Worm (Caenorhabditis elegans) whole organism, midembryonic: ENCODE results near the gene catp-6.
A peak's percentile ranks its signal among the peaks of the same experiment; 100 is the strongest.

Experiments
- T22C8.4 ChIP-seq: fragments of 200-800 bp; sonication (Bioruptor generic); IDR thresholded peaks from 2 replicates; pipeline ENCODE4 v1.3.6; 2022; ENCODE audit warnings: missing genetic modification characterization, missing compliant biosample characterization
- cog-1 ChIP-seq: sonication (generic microtip); optimal IDR thresholded peaks from 2 replicates; lab custom pipeline; 2016; ENCODE audit warnings: missing genetic modification characterization, missing compliant biosample characterization
- flt-1 ChIP-seq: fragments of 200-800 bp; sonication (Bioruptor generic); IDR thresholded peaks from 2 replicates; pipeline ENCODE4 v1.3.6; 2022; ENCODE audit warnings: missing genetic modification characterization, missing compliant biosample characterization
- klf-2 ChIP-seq: fragments of 200-800 bp; sonication (Bioruptor generic); conservative IDR thresholded peaks from 2 replicates; pipeline ENCODE4 v1.3.6; 2022; ENCODE audit warnings: missing genetic modification reagents, missing genetic modification characterization, missing compliant biosample characterization
- med-1 ChIP-seq: sonication (generic microtip); optimal IDR thresholded peaks from 2 replicates; lab custom pipeline; 2017; ENCODE audit warnings: missing genetic modification characterization, mild to moderate bottlenecking, missing compliant biosample characterization, antibody characterized with exemption, missing genetic modification reagents; ENCODE audit not compliant: insufficient read depth
- ref-1 ChIP-seq: fragments of 200-800 bp; sonication (Bioruptor generic); conservative IDR thresholded peaks from 2 replicates; pipeline ENCODE4 v1.3.6; 2022; ENCODE audit warnings: missing genetic modification reagents, missing genetic modification characterization, missing compliant biosample characterization
- tab-1 ChIP-seq: fragments of 200-800 bp; sonication (Bioruptor generic); IDR thresholded peaks from 2 replicates; pipeline ENCODE4 v1.3.6; 2022; ENCODE audit warnings: missing genetic modification characterization, missing compliant biosample characterization
- ztf-23 ChIP-seq: fragments of 200-800 bp; sonication (Bioruptor generic); IDR thresholded peaks from 2 replicates; pipeline ENCODE4 v1.3.6; 2022; ENCODE audit warnings: missing genetic modification reagents, missing genetic modification characterization, missing compliant biosample characterization
- ztf-29 ChIP-seq: fragments of 200-800 bp; sonication (Bioruptor generic); IDR thresholded peaks from 2 replicates; pipeline ENCODE4 v1.3.6; 2022; ENCODE audit warnings: missing genetic modification reagents, missing genetic modification characterization, missing compliant biosample characterization

Gene catp-6

DNA sequence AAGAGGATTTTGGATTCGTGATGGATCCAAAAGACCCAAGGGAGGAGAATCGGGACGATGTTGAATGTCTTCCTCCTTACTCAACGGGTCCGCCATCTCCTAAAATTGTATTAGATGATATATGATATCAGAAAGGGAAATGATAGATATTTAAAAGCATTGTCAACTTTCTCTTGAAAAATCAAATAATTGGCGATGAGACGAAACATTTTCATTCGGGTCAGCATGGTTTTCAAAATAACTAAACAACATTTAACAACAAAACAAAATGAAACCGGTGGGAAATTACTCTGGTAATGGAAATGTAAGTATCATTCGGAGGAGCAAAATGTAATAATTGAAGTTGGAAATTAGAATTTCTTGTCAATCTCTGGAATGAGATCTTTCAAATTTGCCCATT is 27.9 kb downstream of the catp-6 start, which contains the start of gene pis-1:
pis-1 (minus strand) TSS at position 101 of the 400 bp plus-strand sequence.
- TF ChIP-seq cog-1 (tag; lab: Kevin White, UChicago) (no peak), med-1 (GFP tag; lab: Kevin White, UChicago) (no peak), ref-1 (GFP tag; lab: Robert Waterston, UW) (no peak)

DNA sequence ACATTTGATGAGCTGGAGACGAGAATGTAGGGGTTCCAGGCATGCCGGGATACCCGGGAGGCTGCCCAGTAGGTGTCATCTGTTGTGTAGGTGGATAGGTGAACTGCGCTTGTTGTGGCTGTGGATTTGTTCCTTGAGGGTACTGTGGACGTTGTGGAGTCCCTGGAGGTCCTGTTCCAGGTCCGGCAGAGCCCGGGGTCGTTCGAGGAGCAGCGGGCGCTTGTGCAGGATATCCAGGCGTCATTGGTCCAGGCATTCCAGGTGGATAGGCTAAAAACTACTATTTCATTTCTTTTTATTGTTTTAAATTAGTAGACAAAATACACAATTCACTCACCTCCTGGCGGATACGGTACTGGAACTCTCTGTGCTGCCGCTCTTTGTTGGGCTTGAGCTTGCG is 29.1 kb downstream of the catp-6 start:
- TF ChIP-seq klf-2 (GFP tag; lab: Robert Waterston, UW) (no peak), ztf-29 (GFP tag; lab: Robert Waterston, UW) (no peak), ref-1 (GFP tag; lab: Robert Waterston, UW) (no peak), ztf-23 (GFP tag; lab: Robert Waterston, UW) (no peak), cog-1 (tag; lab: Kevin White, UChicago) (no peak), tab-1 (no peak), T22C8.4 (GFP tag; lab: Robert Waterston, UW) (no peak), flt-1 (GFP tag; lab: Robert Waterston, UW) (no peak), med-1 (GFP tag; lab: Kevin White, UChicago) (no peak)

DNA sequence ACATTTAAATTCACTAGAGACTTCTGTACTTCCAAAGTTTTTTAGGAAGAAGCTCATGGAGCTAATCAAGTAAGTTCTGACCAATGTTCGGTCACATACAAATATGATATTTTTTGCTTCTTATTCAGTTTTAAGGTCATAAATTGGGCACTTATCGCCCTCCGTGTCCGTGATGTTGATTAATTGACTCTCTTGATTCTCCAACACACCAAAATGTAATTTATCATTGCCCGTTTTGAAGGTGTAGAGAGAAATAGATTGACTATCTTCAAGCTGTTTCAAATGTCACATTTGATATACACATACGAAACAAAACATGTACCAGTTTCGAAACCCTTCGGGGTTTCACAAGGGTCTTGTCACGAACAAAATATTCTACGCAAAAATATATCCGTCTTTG is 33.7 kb downstream of the catp-6 start:
- TF ChIP-seq cog-1 (tag; lab: Kevin White, UChicago) (no peak), ztf-29 (GFP tag; lab: Robert Waterston, UW) (no peak), med-1 (GFP tag; lab: Kevin White, UChicago) (no peak), flt-1 (GFP tag; lab: Robert Waterston, UW) (no peak), T22C8.4 (GFP tag; lab: Robert Waterston, UW) (no peak), ztf-23 (GFP tag; lab: Robert Waterston, UW) (no peak), tab-1 (no peak), klf-2 (GFP tag; lab: Robert Waterston, UW) (no peak), ref-1 (GFP tag; lab: Robert Waterston, UW) (no peak)

DNA sequence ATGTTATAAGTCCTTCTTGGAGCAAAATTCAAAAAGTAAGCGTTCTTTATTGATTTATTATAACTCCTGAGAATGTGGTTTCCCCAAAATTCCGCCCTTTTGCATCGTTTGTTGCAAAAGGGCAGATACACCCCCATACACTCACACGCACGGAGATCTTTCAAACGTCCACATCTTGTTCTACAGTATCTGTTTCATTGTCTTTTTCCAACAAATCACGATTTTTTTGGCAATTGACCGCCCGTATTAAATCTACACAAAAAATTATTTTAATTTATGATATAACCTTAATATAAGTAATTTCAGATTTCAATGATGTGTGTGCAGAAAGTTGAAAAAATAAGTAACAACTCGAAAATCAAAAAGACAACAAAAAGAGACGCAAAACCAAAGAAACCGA is 34.9 kb downstream of the catp-6 start, which contains the start of gene T13F2.4:
T13F2.4 (plus strand) TSS at position 301 of the 400 bp plus-strand sequence.
- TF ChIP-seq med-1 (GFP tag; lab: Kevin White, UChicago) (no peak), T22C8.4 (GFP tag; lab: Robert Waterston, UW) (no peak)

ce11 chrIV:9784689-9785088 is 39.7 kb downstream of the catp-6 start, which contains the start of gene sre-4:
TSS of gene sre-4 (minus strand) at chrIV:9784789.
- TF ChIP-seq T22C8.4 (GFP tag; lab: Robert Waterston, UW) (no peak), ztf-29 (GFP tag; lab: Robert Waterston, UW) (no peak), flt-1 (GFP tag; lab: Robert Waterston, UW) (no peak)

ce11 chrIV:9778016-9778415 is 46.4 kb downstream of the catp-6 start, which contains the start of gene T13F2.6:
TSS of gene T13F2.6 (plus strand) at chrIV:9778321.
- no peak for TF ChIP-seq med-1 (GFP tag; lab: Kevin White, UChicago)
- TF ChIP-seq cog-1 (tag; lab: Kevin White, UChicago) = no peak
- no peak for TF ChIP-seq flt-1 (GFP tag; lab: Robert Waterston, UW)
- no peak for TF ChIP-seq ztf-29 (GFP tag; lab: Robert Waterston, UW)
- TF ChIP-seq ztf-23 (GFP tag; lab: Robert Waterston, UW) = no peak
- no peak for TF ChIP-seq klf-2 (GFP tag; lab: Robert Waterston, UW)
- no peak for TF ChIP-seq ref-1 (GFP tag; lab: Robert Waterston, UW)
- TF ChIP-seq T22C8.4 (GFP tag; lab: Robert Waterston, UW) = no peak
- TF ChIP-seq tab-1 = no peak

DNA sequence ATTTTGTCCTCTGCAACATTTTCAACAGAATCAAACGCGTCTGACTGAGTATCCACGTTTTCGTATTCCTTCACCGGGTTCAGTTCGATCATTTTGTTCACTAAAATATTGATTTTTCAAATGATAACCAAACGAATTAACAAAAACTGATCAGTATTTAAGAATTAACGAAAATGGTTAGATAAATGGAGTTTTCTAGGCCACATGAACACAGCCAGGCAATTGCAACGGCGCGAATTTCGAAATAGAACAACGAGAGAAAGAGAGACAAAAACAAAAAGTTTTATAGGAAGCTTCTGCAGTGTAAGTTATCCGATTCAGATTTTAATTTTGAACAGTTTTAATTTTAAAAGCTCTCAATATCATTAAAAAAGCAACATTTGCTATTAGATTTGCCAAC is 46.8 kb downstream of the catp-6 start, which contains the start of gene sna-2:
sna-2 (minus strand) TSS at position 100 of the 400 bp plus-strand sequence.
- TF ChIP-seq ztf-29 (GFP tag; lab: Robert Waterston, UW) = no peak
- TF ChIP-seq ztf-23 (GFP tag; lab: Robert Waterston, UW) = no peak
- no peak for TF ChIP-seq klf-2 (GFP tag; lab: Robert Waterston, UW)

DNA sequence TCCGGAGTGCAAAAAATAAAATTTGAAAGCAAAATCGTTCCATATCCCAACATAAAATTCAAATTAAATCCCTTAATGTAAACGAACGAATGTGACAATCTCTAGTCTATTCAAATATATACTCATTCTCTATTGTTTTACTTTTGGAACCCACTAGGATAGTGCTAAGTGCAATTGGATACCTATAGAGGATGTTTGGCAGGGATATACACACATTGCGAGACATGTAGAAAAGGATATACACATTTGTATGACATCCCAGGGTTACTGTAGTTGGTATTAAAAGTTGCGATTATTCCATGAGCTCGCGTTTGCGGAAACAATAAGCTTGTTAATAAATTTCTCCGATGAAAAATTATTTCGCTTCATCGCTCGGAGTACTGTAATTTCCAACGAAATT is 50.9 kb downstream of the catp-6 start:
- TF ChIP-seq ztf-23 (GFP tag; lab: Robert Waterston, UW) (no peak), flt-1 (GFP tag; lab: Robert Waterston, UW) (peak; percentile 41; the same call in 1 of the 2 replicates), med-1 (GFP tag; lab: Kevin White, UChicago) (no peak), T22C8.4 (GFP tag; lab: Robert Waterston, UW) (no peak), tab-1 (no peak)

- TF ChIP-seq flt-1 (GFP tag; lab: Robert Waterston, UW) (0 out of 2 replicates have a peak, but pooled peaks have one; percentile 10), ztf-29 (GFP tag; lab: Robert Waterston, UW) (no peak)
Observed at ce11 chrIV:9772096-9772720, 52.2 kb downstream of the catp-6 start, which contains the start of gene cav-1. TSS of gene cav-1 (plus strand) at chrIV:9772510.

DNA sequence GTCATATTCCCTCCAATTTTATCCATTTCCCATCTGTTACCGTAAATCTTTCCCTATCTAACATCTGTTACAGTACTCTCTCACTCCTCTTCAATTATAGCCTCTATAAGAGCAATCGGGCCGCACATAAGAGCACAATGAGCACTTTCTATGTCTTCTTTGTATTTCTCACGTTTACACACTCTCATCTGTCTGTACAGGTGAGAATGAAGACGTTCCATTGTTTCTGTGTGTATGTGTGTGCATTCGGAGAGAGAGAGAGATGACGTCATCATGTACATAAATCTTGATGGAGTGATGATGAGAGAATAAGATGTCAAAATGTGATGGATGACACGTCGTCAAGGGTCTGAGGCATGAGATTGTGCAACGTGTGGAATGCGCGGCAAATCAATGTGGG is 53.6 kb downstream of the catp-6 start:
- peak; percentile 11 for TF ChIP-seq cog-1 (tag; lab: Kevin White, UChicago)
- no peak for TF ChIP-seq ztf-29 (GFP tag; lab: Robert Waterston, UW)
- TF ChIP-seq ref-1 (GFP tag; lab: Robert Waterston, UW) = no peak
